Worm (Caenorhabditis elegans) whole organism, L4 larva: ENCODE data around the gene ccdc-47.

Experiments used
- D1046.2 ChIP-seq: fragments of 200-800 bp; sonication (Bioruptor generic); IDR thresholded peaks from 2 replicates; pipeline ENCODE4 v1.3.6; 2022; ENCODE audit warnings: missing genetic modification characterization, missing compliant biosample characterization
- F10B5.3 ChIP-seq: sonication (generic microtip); optimal IDR thresholded peaks from 2 replicates; lab custom pipeline; 2016; ENCODE audit warnings: mild to moderate bottlenecking, missing genetic modification characterization, missing compliant biosample characterization
- F44E2.7 ChIP-seq: fragments of 200-800 bp; sonication (Bioruptor generic); IDR thresholded peaks from 2 replicates; pipeline ENCODE4 v2.1.2; 2022; ENCODE audit warnings: missing genetic modification characterization, missing compliant biosample characterization
- T26A8.4 ChIP-seq: fragments of 200-800 bp; sonication (Bioruptor generic); IDR thresholded peaks from 2 replicates; pipeline ENCODE4 v1.3.6; 2022; ENCODE audit warnings: missing genetic modification characterization, missing compliant biosample characterization
- Y105C5A.15 ChIP-seq: fragments of 200-800 bp; sonication (Bioruptor generic); IDR thresholded peaks from 2 replicates; pipeline ENCODE4 v1.3.6; 2022; ENCODE audit warnings: missing genetic modification characterization, missing compliant biosample characterization
- aha-1 ChIP-seq: fragments of 150-350 bp; peaks from one replicate; lab custom pipeline; 2014; ENCODE audit warnings: missing biosample characterization, missing genetic modification characterization
- arid-1 ChIP-seq: fragments of 200-800 bp; sonication (Bioruptor generic); conservative IDR thresholded peaks from 2 replicates; pipeline ENCODE4 v1.3.6; 2022; ENCODE audit warnings: missing genetic modification reagents, missing genetic modification characterization, missing compliant biosample characterization
- ceh-28 ChIP-seq: fragments of 150-350 bp; optimal IDR thresholded peaks from 2 replicates; lab custom pipeline; 2014; ENCODE audit warnings: missing biosample characterization, missing genetic modification reagents, missing genetic modification characterization
- ceh-62 ChIP-seq: sonication (generic microtip); optimal IDR thresholded peaks from 2 replicates; lab custom pipeline; 2017; ENCODE audit warnings: missing biosample characterization, missing genetic modification characterization
- cey-2 ChIP-seq: sonication (generic microtip); optimal IDR thresholded peaks from 3 replicates; lab custom pipeline; 2017; ENCODE audit warnings: missing genetic modification characterization, mild to moderate bottlenecking, missing compliant biosample characterization, antibody characterized with exemption, borderline replicate concordance; ENCODE audit not compliant: insufficient read depth
- ctbp-1 ChIP-seq: fragments of 200-800 bp; sonication (Bioruptor generic); IDR thresholded peaks from 2 replicates; pipeline ENCODE4 v1.3.6; 2022; ENCODE audit warnings: missing genetic modification reagents, missing genetic modification characterization, missing compliant biosample characterization
- daf-16 ChIP-seq, 3 experiments: sonication (generic microtip); optimal IDR thresholded peaks; 2 replicates each; lab custom pipeline; 2016 to 2017; ENCODE audit warnings: missing genetic modification characterization in 3 of 3, missing genetic modification reagents in 3 of 3, mild to moderate bottlenecking in 2 of 3, missing compliant biosample characterization in 2 of 3, missing biosample characterization in 1 of 3, moderate library complexity in 1 of 3
- daf-19 ChIP-seq: fragments of 200-800 bp; sonication (Bioruptor generic); conservative IDR thresholded peaks from 2 replicates; pipeline ENCODE4 v1.3.6; 2022; ENCODE audit warnings: missing genetic modification characterization, missing compliant biosample characterization
- dmd-6 ChIP-seq: fragments of 200-800 bp; sonication (Bioruptor generic); IDR thresholded peaks from 2 replicates; pipeline ENCODE4 v1.3.6; 2022; ENCODE audit warnings: missing genetic modification reagents, missing genetic modification characterization, missing compliant biosample characterization
- dmd-9 ChIP-seq: fragments of 200-800 bp; sonication (Bioruptor generic); IDR thresholded peaks from 2 replicates; pipeline ENCODE4 v1.3.6; 2022; ENCODE audit warnings: missing genetic modification reagents, missing genetic modification characterization, missing compliant biosample characterization
- dve-1 ChIP-seq: sonication (generic microtip); optimal IDR thresholded peaks from 2 replicates; lab custom pipeline; 2017; ENCODE audit warnings: antibody characterized with exemption, mild to moderate bottlenecking, missing genetic modification characterization, missing compliant biosample characterization; ENCODE audit not compliant: insufficient read depth
- egl-43 ChIP-seq: fragments of 200-800 bp; sonication (Bioruptor generic); IDR thresholded peaks from 2 replicates; pipeline ENCODE4 v1.3.6; 2022; ENCODE audit warnings: missing genetic modification reagents, missing genetic modification characterization, missing compliant biosample characterization
- fkh-10 ChIP-seq: fragments of 150-350 bp; optimal IDR thresholded peaks from 2 replicates; lab custom pipeline; 2014; ENCODE audit warnings: missing biosample characterization, missing genetic modification reagents, missing genetic modification characterization
- hlh-11 ChIP-seq: fragments of 200-800 bp; sonication (Bioruptor generic); optimal IDR thresholded peaks from 2 replicates; lab custom pipeline; 2018; ENCODE audit warnings: mild to moderate bottlenecking, missing genetic modification characterization, missing compliant biosample characterization
- hlh-30 ChIP-seq: sonication (generic microtip); optimal IDR thresholded peaks from 2 replicates; lab custom pipeline; 2017; ENCODE audit warnings: antibody characterized with exemption, mild to moderate bottlenecking, missing genetic modification characterization, missing compliant biosample characterization; ENCODE audit not compliant: insufficient read depth
- lim-7 ChIP-seq: fragments of 200-800 bp; sonication (Bioruptor generic); IDR thresholded peaks from 2 replicates; pipeline ENCODE4 v1.3.6; 2022; ENCODE audit warnings: missing genetic modification characterization, missing compliant biosample characterization
- lin-29 ChIP-seq: fragments of 200-800 bp; sonication (Bioruptor generic); IDR thresholded peaks from 2 replicates; pipeline ENCODE4 v1.3.6; 2022; ENCODE audit warnings: missing genetic modification reagents, missing genetic modification characterization, missing compliant biosample characterization
- lir-3 ChIP-seq: sonication (generic microtip); optimal IDR thresholded peaks from 2 replicates; lab custom pipeline; 2016; ENCODE audit warnings: mild to moderate bottlenecking, missing genetic modification characterization, missing compliant biosample characterization
- madf-5 ChIP-seq, 2 experiments: fragments of 200-800 bp; sonication (Bioruptor generic); IDR thresholded peaks; 2 replicates each; pipeline ENCODE4 v1.3.6; 2022; ENCODE audit warnings: missing compliant biosample characterization in 2 of 2, missing genetic modification characterization in 2 of 2
- mdl-1 ChIP-seq, 2 experiments: fragments of 150-350 bp in 1 of 2; sonication (generic microtip) in 1 of 2; optimal IDR thresholded peaks; 2 replicates each; lab custom pipeline; 2014 to 2017; ENCODE audit warnings: missing biosample characterization in 2 of 2, missing genetic modification characterization in 2 of 2
- mes-2 ChIP-seq: sonication (generic microtip); optimal IDR thresholded peaks from 2 replicates; lab custom pipeline; 2016; ENCODE audit warnings: missing genotype, mild to moderate bottlenecking, missing genetic modification characterization, missing compliant biosample characterization; ENCODE audit not compliant: poor library complexity, severe bottlenecking
- nhr-28 ChIP-seq: fragments of 150-350 bp; optimal IDR thresholded peaks from 2 replicates; lab custom pipeline; 2014; ENCODE audit warnings: missing biosample characterization, missing genetic modification characterization
- nhr-48 ChIP-seq: sonication (generic microtip); optimal IDR thresholded peaks from 2 replicates; lab custom pipeline; 2016; ENCODE audit warnings: mild to moderate bottlenecking, missing genetic modification characterization, missing compliant biosample characterization
- nhr-76 ChIP-seq: fragments of 150-350 bp; optimal IDR thresholded peaks from 2 replicates; lab custom pipeline; 2014; ENCODE audit warnings: missing biosample characterization, missing genetic modification characterization
- nhr-77 ChIP-seq: fragments of 150-350 bp; optimal IDR thresholded peaks from 2 replicates; lab custom pipeline; 2014; ENCODE audit warnings: missing biosample characterization, missing genetic modification characterization
- php-3 ChIP-seq: fragments of 200-800 bp; sonication (Bioruptor generic); IDR thresholded peaks from 2 replicates; pipeline ENCODE4 v1.3.6; 2022; ENCODE audit warnings: missing genetic modification reagents, missing genetic modification characterization, missing compliant biosample characterization
- pqm-1 ChIP-seq: sonication (generic microtip); optimal IDR thresholded peaks from 2 replicates; lab custom pipeline; 2017; ENCODE audit warnings: missing biosample characterization, missing genetic modification characterization
- sdz-12 ChIP-seq: fragments of 200-800 bp; sonication (Bioruptor generic); optimal IDR thresholded peaks from 2 replicates; lab custom pipeline; 2018; ENCODE audit warnings: mild to moderate bottlenecking, missing genetic modification characterization, missing compliant biosample characterization
- snpc-1.2 ChIP-seq: fragments of 200-800 bp; sonication (Bioruptor generic); IDR thresholded peaks from 2 replicates; pipeline ENCODE4 v1.3.6; 2022; ENCODE audit warnings: missing genetic modification reagents, missing genetic modification characterization, missing compliant biosample characterization
- snpc-4 ChIP-seq: fragments of 150-350 bp; optimal IDR thresholded peaks from 2 replicates; lab custom pipeline; 2014; ENCODE audit warnings: missing biosample characterization, missing genetic modification characterization
- spr-1 ChIP-seq: sonication (generic microtip); optimal IDR thresholded peaks from 2 replicates; lab custom pipeline; 2016; ENCODE audit warnings: mild to moderate bottlenecking, missing genetic modification characterization, missing compliant biosample characterization
- tag-97 ChIP-seq: fragments of 200-800 bp; sonication (Bioruptor generic); IDR thresholded peaks from 2 replicates; pipeline ENCODE4 v1.3.6; 2022; ENCODE audit warnings: missing genetic modification characterization, missing compliant biosample characterization
- zip-11 ChIP-seq: fragments of 200-800 bp; sonication (Bioruptor generic); IDR thresholded peaks from 2 replicates; pipeline ENCODE4 v1.3.6; 2022; ENCODE audit warnings: missing genetic modification characterization, missing compliant biosample characterization
- zip-2 ChIP-seq: fragments of 150-350 bp; optimal IDR thresholded peaks from 2 replicates; lab custom pipeline; 2014; ENCODE audit warnings: missing biosample characterization, missing genetic modification characterization
- ztf-11 ChIP-seq: fragments of 150-350 bp; optimal IDR thresholded peaks from 2 replicates; lab custom pipeline; 2014; ENCODE audit warnings: missing biosample characterization, missing genetic modification characterization

ccdc-47 gene

ce11 chrIII:3957119-3957739, 40.5 kb downstream of the ccdc-47 start:
- TF ChIP-seq ceh-62 (tag; lab: Kevin White, UChicago) (no peak), egl-43 (GFP tag; lab: Robert Waterston, UW) (0 out of 2 replicates have a peak, but pooled peaks have one; percentile 53), dmd-9 (GFP tag; lab: Robert Waterston, UW) (no peak), snpc-1.2 (no peak), daf-19 (0 out of 2 replicates have a peak, but pooled peaks have one; percentile 62), F44E2.7 (GFP tag; lab: Robert Waterston, UW) (no peak), snpc-4 (tag; lab: Kevin White, UChicago) (peak; percentile 1), aha-1 (tag; lab: Kevin White, UChicago) (peak; percentile 18), lin-29 (GFP tag; lab: Robert Waterston, UW) (no peak), spr-1 (no peak), F10B5.3 (no peak)

ce11 chrIII:3957850-3958249, 41.1 kb downstream of the ccdc-47 start:
- no peak for TF ChIP-seq nhr-76
- TF ChIP-seq aha-1 (tag; lab: Kevin White, UChicago): peak; percentile 60

ce11 chrIII:3959206-3959605, 42.4 kb downstream of the ccdc-47 start:
- TF ChIP-seq hlh-11 (tag; lab: Kevin White, UChicago) (peak; percentile 20), aha-1 (tag; lab: Kevin White, UChicago) (peak; percentile 84), ztf-11 (tag; lab: Kevin White, UChicago) (no peak), dmd-6 (GFP tag; lab: Robert Waterston, UW) (peak; percentile 16; the same call in 1 of the 2 replicates), nhr-28 (tag; lab: Kevin White, UChicago) (peak; percentile 8), cey-2 (tag; lab: Kevin White, UChicago) (no peak), mdl-1 (tag; optimal IDR thresholded peaks at IDR 0.05; lab: Kevin White, UChicago) (peak in 1 of 2 experiments; percentile 25), nhr-48 (tag; lab: Kevin White, UChicago) (no peak), hlh-30 (tag; lab: Kevin White, UChicago) (peak; percentile 44)

DNA sequence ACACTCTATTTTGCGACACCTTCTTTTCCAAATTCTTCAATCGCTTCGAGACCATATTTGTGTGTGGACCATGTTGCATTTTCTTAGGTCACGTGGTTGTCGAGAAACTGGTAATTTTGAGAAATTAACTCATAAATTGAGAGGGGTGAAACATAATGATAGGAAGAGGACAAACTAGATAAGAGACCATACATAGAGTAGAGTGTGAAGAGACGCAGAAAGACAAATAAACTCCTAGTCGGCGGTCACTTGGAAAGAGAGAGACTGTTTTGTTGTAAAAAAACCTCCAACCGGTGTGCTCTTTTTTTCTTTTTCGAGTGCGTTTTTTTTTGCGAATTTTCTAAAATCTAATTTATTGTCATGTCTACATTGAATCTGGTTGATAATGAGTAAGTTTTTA, 43.2 kb downstream of the ccdc-47 start, which contains the start of gene R10E9.3:
Gene R10E9.3 (plus strand): TSS at position 235 of the 400 bp plus-strand sequence.
- no peak for TF ChIP-seq zip-2 (tag; lab: Kevin White, UChicago)
- no peak for TF ChIP-seq T26A8.4 (GFP tag; lab: Robert Waterston, UW)
- TF ChIP-seq hlh-30 (tag; lab: Kevin White, UChicago): peak; percentile 35
- peak; percentile 53 for TF ChIP-seq hlh-11 (tag; lab: Kevin White, UChicago)
- TF ChIP-seq pqm-1 (tag; lab: Kevin White, UChicago): peak; percentile 25
- TF ChIP-seq php-3 (GFP tag; lab: Robert Waterston, UW): peak; percentile 72
- TF ChIP-seq mdl-1 (tag; optimal IDR thresholded peaks at IDR 0.05; lab: Kevin White, UChicago): peak in 1 of 2 experiments; percentile 30
- TF ChIP-seq nhr-28 (tag; lab: Kevin White, UChicago): peak; percentile 19
- TF ChIP-seq mes-2 (tag; lab: Kevin White, UChicago): peak; percentile 18
- TF ChIP-seq dve-1 (tag; lab: Kevin White, UChicago): peak; percentile 38
- TF ChIP-seq daf-16 (GFP tag; optimal IDR thresholded peaks at IDR 0.05; lab: Kevin White, UChicago): no peak
- peak; percentile 51 for TF ChIP-seq daf-16 (tag; optimal IDR thresholded peaks at IDR 0.05; lab: Kevin White, UChicago)
- peak; percentile 85 for TF ChIP-seq aha-1 (tag; lab: Kevin White, UChicago)
- no peak for TF ChIP-seq zip-11 (GFP tag; lab: Robert Waterston, UW)
- no peak for TF ChIP-seq lir-3 (tag; lab: Kevin White, UChicago)
- TF ChIP-seq fkh-10 (GFP tag; lab: Kevin White, UChicago): no peak
- TF ChIP-seq dmd-6 (GFP tag; lab: Robert Waterston, UW): peak; percentile 33; the same call in 1 of the 2 replicates

- TF ChIP-seq lin-29 (GFP tag; lab: Robert Waterston, UW) (no peak), lim-7 (GFP tag; lab: Robert Waterston, UW) (no peak), ceh-28 (no peak), sdz-12 (GFP tag; lab: Kevin White, UChicago) (no peak), dmd-6 (GFP tag; lab: Robert Waterston, UW) (no peak), madf-5 (GFP tag; IDR thresholded peaks at IDR 0.05; lab: Robert Waterston, UW) (no peak), tag-97 (no peak), Y105C5A.15 (GFP tag; lab: Robert Waterston, UW) (no peak), nhr-77 (no peak), D1046.2 (GFP tag; lab: Robert Waterston, UW) (no peak), F10B5.3 (no peak), arid-1 (no peak), ctbp-1 (GFP tag; lab: Robert Waterston, UW) (no peak)
Measured at ce11 chrIII:3964237-3964636, 47.5 kb downstream of the ccdc-47 start, which contains the start of gene R10E9.2. R10E9.2 (minus strand) TSS chrIII:3964337.
